Fruit fly (Drosophila melanogaster): ENCODE data around the gene CG7824.

Gene CG7824

dm6 chr3R:29868676-29869349 lies 10.1 kb upstream of the CG7824 start, which contains the start of gene Zip99C (continued):
- peak; percentile 34 for TF ChIP-seq CG10543 (GFP tag; optimal IDR thresholded peaks at IDR 0.05)
- no peak for TF ChIP-seq CG4404 (GFP tag; IDR thresholded peaks at IDR 0.05)
- no peak for TF ChIP-seq CG3407 (GFP tag; optimal IDR thresholded peaks at IDR 0.05)
- TF ChIP-seq salm (tag; optimal IDR thresholded peaks at IDR 0.05): no peak
- TF ChIP-seq chn (GFP tag; optimal IDR thresholded peaks at IDR 0.05): peak; percentile 54
- TF ChIP-seq CoRest (tag; optimal IDR thresholded peaks at IDR 0.05): peak; percentile 69
- TF ChIP-seq Hand (GFP tag; optimal IDR thresholded peaks at IDR 0.05): no peak
- no peak for TF ChIP-seq shn (GFP tag; optimal IDR thresholded peaks at IDR 0.05)
- no peak for TF ChIP-seq eve (GFP tag; optimal IDR thresholded peaks at IDR 0.05)
- TF ChIP-seq Sox102F (GFP tag; optimal IDR thresholded peaks at IDR 0.05): no peak
- TF ChIP-seq CG1832 (GFP tag; optimal IDR thresholded peaks at IDR 0.05): no peak
- no peak; the same call in 1 of the 2 replicates for TF ChIP-seq Drgx (GFP tag; IDR thresholded peaks at IDR 0.05)
- no peak for TF ChIP-seq pnt (GFP tag; optimal IDR thresholded peaks at IDR 0.05)
- TF ChIP-seq CG8290 (GFP tag; optimal IDR thresholded peaks at IDR 0.05): peak; percentile 74
- peak; percentile 11 to 87 for TF ChIP-seq CG8290 (tag; optimal IDR thresholded peaks at IDR 0.05)
- peak; percentile 45 for TF ChIP-seq CG12104 (GFP tag; optimal IDR thresholded peaks at IDR 0.05)
- peak; percentile 66 for TF ChIP-seq CG2120 (GFP tag; optimal IDR thresholded peaks at IDR 0.05)
- peak; percentile 4 for TF ChIP-seq lab (GFP tag; optimal IDR thresholded peaks at IDR 0.05)
- TF ChIP-seq rib (GFP tag; IDR thresholded peaks at IDR 0.05): no peak
- TF ChIP-seq lov (optimal IDR thresholded peaks at IDR 0.05): no peak
- TF ChIP-seq lov (GFP tag; IDR thresholded peaks at IDR 0.05): no peak
- TF ChIP-seq Asciz (GFP tag; optimal IDR thresholded peaks at IDR 0.05): peak; percentile 11
- TF ChIP-seq tx (GFP tag; optimal IDR thresholded peaks at IDR 0.05): no peak
- TF ChIP-seq sim (GFP tag; IDR thresholded peaks at IDR 0.05): no peak
- TF ChIP-seq CG12942 (GFP tag; optimal IDR thresholded peaks at IDR 0.05): no peak
- TF ChIP-seq CG6791 (GFP tag; IDR thresholded peaks at IDR 0.05; ENCODE audit: partially characterized antibody): peak; percentile 66
- no peak for TF ChIP-seq CG10321 (GFP tag; IDR thresholded peaks at IDR 0.05)
- no peak for TF ChIP-seq oc (tag; optimal IDR thresholded peaks at IDR 0.05)
- peak; percentile 41 for TF ChIP-seq tin (GFP tag; optimal IDR thresholded peaks at IDR 0.05)
- peak; percentile 35 for TF ChIP-seq mam (GFP tag; optimal IDR thresholded peaks at IDR 0.05)
- TF ChIP-seq CG9932 (GFP tag; IDR thresholded peaks at IDR 0.05): peak; percentile 83
- no peak for TF ChIP-seq B-H1 (GFP tag; IDR thresholded peaks at IDR 0.05)
- TF ChIP-seq CG32532 (GFP tag; IDR thresholded peaks at IDR 0.05): no peak
- peak; percentile 38 for TF ChIP-seq CG3838 (GFP tag; optimal IDR thresholded peaks at IDR 0.05)
- no peak for TF ChIP-seq CG8765 (GFP tag; IDR thresholded peaks at IDR 0.05)
- no peak; the same call in 1 of the 2 replicates for TF ChIP-seq GATAe (GFP tag; conservative IDR thresholded peaks at IDR 0.05)
- TF ChIP-seq onecut (GFP tag; IDR thresholded peaks at IDR 0.05): peak; percentile 51
- TF ChIP-seq Jarid2 (GFP tag; optimal IDR thresholded peaks at IDR 0.05): no peak
- no peak for TF ChIP-seq CG6254 (GFP tag; optimal IDR thresholded peaks at IDR 0.05)
- TF ChIP-seq ac (GFP tag; optimal IDR thresholded peaks at IDR 0.05): no peak
- TF ChIP-seq HLH4C (GFP tag; IDR thresholded peaks at IDR 0.05; ENCODE audit: partially characterized antibody): peak; percentile 84
- TF ChIP-seq Hmx (GFP tag; optimal IDR thresholded peaks at IDR 0.05): no peak
- peak; percentile 79 for TF ChIP-seq lbe (GFP tag; optimal IDR thresholded peaks at IDR 0.05)
- peak; percentile 64 for TF ChIP-seq CG10267 (tag; optimal IDR thresholded peaks at IDR 0.05)
- no peak for TF ChIP-seq CG11247 (GFP tag; IDR thresholded peaks at IDR 0.05)
- peak; percentile 44 for TF ChIP-seq CG8924 (tag; optimal IDR thresholded peaks at IDR 0.05)
- TF ChIP-seq sens-2 (GFP tag; IDR thresholded peaks at IDR 0.05): no peak
- peak; percentile 41; the same call in 1 of the 2 replicates for TF ChIP-seq CG6272 (GFP tag; IDR thresholded peaks at IDR 0.05)
- TF ChIP-seq dm (GFP tag; optimal IDR thresholded peaks at IDR 0.05): no peak
- no peak for TF ChIP-seq ken (GFP tag; IDR thresholded peaks at IDR 0.05)
- no peak for TF ChIP-seq Elba2 (GFP tag; optimal IDR thresholded peaks at IDR 0.05)
